Worm (Caenorhabditis elegans) whole organism, L1 larva: Measurements from ENCODE around the gene T01C4.8.

Experiments
- efl-3 ChIP-seq: fragments of 200-800 bp; sonication (Bioruptor generic); optimal IDR thresholded peaks from 2 replicates; lab custom pipeline; 2018; ENCODE audit warnings: mild to moderate bottlenecking, missing genetic modification characterization, missing compliant biosample characterization
- mep-1 ChIP-seq: fragments of 150-350 bp; optimal IDR thresholded peaks from 2 replicates; lab custom pipeline; 2014; ENCODE audit warnings: missing biosample characterization, missing genetic modification characterization

- TF ChIP-seq efl-3 (GFP tag; lab: Kevin White, UChicago): no peak
- TF ChIP-seq mep-1: no peak
Measured at ce11 chrV:7087340-7087739, 42.0 kb downstream of the T01C4.8 start.
